Worm (Caenorhabditis elegans): ENCODE measurements around the gene clec-218.

clec-218 gene

ce11 chrV:8327080-8327479, 19.3 kb downstream of the clec-218 start (continued):
- TF ChIP-seq bed-1 (GFP tag; IDR thresholded peaks at IDR 0.05), result no peak
- peak; percentile 14 for TF ChIP-seq efl-1 (GFP tag; optimal IDR thresholded peaks at IDR 0.05)
- no peak for TF ChIP-seq F55B11.4 (tag; optimal IDR thresholded peaks at IDR 0.05; ENCODE audit: borderline replicate concordance, insufficient read depth)
- TF ChIP-seq K11D2.4 (GFP tag; IDR thresholded peaks at IDR 0.05), result no peak
- no peak for TF ChIP-seq dpl-1 (GFP tag; optimal IDR thresholded peaks at IDR 0.05)
- TF ChIP-seq F52B5.7 (tag; optimal IDR thresholded peaks at IDR 0.05), result no peak
- no peak for TF ChIP-seq K12H6.12 (tag; optimal IDR thresholded peaks at IDR 0.05)
- TF ChIP-seq hmg-1.2 (GFP tag; IDR thresholded peaks at IDR 0.05), result peak; percentile 60; the same call in 1 of the 2 replicates
- TF ChIP-seq die-1 (tag; optimal IDR thresholded peaks at IDR 0.05), result no peak
- TF ChIP-seq ztf-26 (tag; optimal IDR thresholded peaks at IDR 0.05), result no peak
- TF ChIP-seq madf-6 (GFP tag; IDR thresholded peaks at IDR 0.05), result peak; percentile 72
- no peak for TF ChIP-seq T26A5.8 (tag; optimal IDR thresholded peaks at IDR 0.05)

- TF ChIP-seq madf-3 (GFP tag; IDR thresholded peaks at IDR 0.05), result peak; percentile 80; the same call in 1 of the 2 replicates
- TF ChIP-seq cebp-2 (GFP tag; IDR thresholded peaks at IDR 0.05), result peak; percentile 77; the same call in 1 of the 2 replicates
- TF ChIP-seq F37B4.10 (GFP tag; IDR thresholded peaks at IDR 0.05), result 0 out of 2 replicates have a peak, but pooled peaks have one; percentile 82
- TF ChIP-seq egrh-3 (GFP tag; IDR thresholded peaks at IDR 0.05), result peak; percentile 70
- TF ChIP-seq D2030.7 (GFP tag; IDR thresholded peaks at IDR 0.05), result peak; percentile 16; the same call in 1 of the 2 replicates
- TF ChIP-seq ztf-28 (GFP tag; IDR thresholded peaks at IDR 0.05), result 0 out of 2 replicates have a peak, but pooled peaks have one; percentile 49
- TF ChIP-seq aptf-3 (GFP tag; IDR thresholded peaks at IDR 0.05), result 0 out of 2 replicates have a peak, but pooled peaks have one; percentile 84
- TF ChIP-seq F33H1.4 (GFP tag; IDR thresholded peaks at IDR 0.05), result 0 out of 2 replicates have a peak, but pooled peaks have one; percentile 25
- 0 out of 2 replicates have a peak, but pooled peaks have one; percentile 28 for TF ChIP-seq hmg-20 (GFP tag; IDR thresholded peaks at IDR 0.05)
- 0 out of 2 replicates have a peak, but pooled peaks have one; percentile 63 for TF ChIP-seq egl-18 (GFP tag; IDR thresholded peaks at IDR 0.05)
- 0 out of 2 replicates have a peak, but pooled peaks have one; percentile 15 for TF ChIP-seq ceh-100 (GFP tag; IDR thresholded peaks at IDR 0.05)
- 0 out of 2 replicates have a peak, but pooled peaks have one; percentile 70 for TF ChIP-seq let-526 (GFP tag; IDR thresholded peaks at IDR 0.05)
- TF ChIP-seq F39B2.1 (GFP tag; IDR thresholded peaks at IDR 0.05), result 0 out of 2 replicates have a peak, but pooled peaks have one; percentile 60
- TF ChIP-seq B0019.2 (GFP tag; conservative IDR thresholded peaks at IDR 0.05), result peak; percentile 40; the same call in 1 of the 2 replicates
- TF ChIP-seq ceh-40 (GFP tag; IDR thresholded peaks at IDR 0.05), result peak; percentile 85
- TF ChIP-seq ceh-58 (GFP tag; IDR thresholded peaks at IDR 0.05), result 0 out of 2 replicates have a peak, but pooled peaks have one; percentile 18
Measured at ce11 chrV:8329390-8329789, 21.6 kb downstream of the clec-218 start.

ce11 chrV:8334360-8334759, 26.6 kb downstream of the clec-218 start, which contains the start of gene tmd-2:
tmd-2 (plus strand) TSS chrV:8334660.
- TF ChIP-seq F33H1.4 (GFP tag; IDR thresholded peaks at IDR 0.05) (no peak), ZK185.1 (tag; optimal IDR thresholded peaks at IDR 0.05; ENCODE audit: poor library complexity, severe bottlenecking) (no peak), Y53F4B.3 (GFP tag; IDR thresholded peaks at IDR 0.05) (no peak), zim-3 (tag; optimal IDR thresholded peaks at IDR 0.05) (no peak), ccch-3 (GFP tag; optimal IDR thresholded peaks at IDR 0.05) (no peak)

- TF ChIP-seq ceh-40 (GFP tag; IDR thresholded peaks at IDR 0.05), result no peak
- no peak for TF ChIP-seq snpc-3.4 (tag; optimal IDR thresholded peaks at IDR 0.05)
- no peak for TF ChIP-seq mel-28 (tag; optimal IDR thresholded peaks at IDR 0.05; ENCODE audit: borderline replicate concordance)
- peak; percentile 51; the same call in 1 of the 2 replicates for TF ChIP-seq cebp-1 (GFP tag; IDR thresholded peaks at IDR 0.05)
- peak; percentile 78 for TF ChIP-seq cebp-1 (tag; optimal IDR thresholded peaks at IDR 0.05)
Measured at ce11 chrV:8335620-8336019, 27.9 kb downstream of the clec-218 start.
